Fruit fly (Drosophila melanogaster) whole organism, embryonic: ENCODE measurements around the gene COX7AL2.

Source experiments
- Ada2b ChIP-seq: fragments of 200-800 bp; sonication (Bioruptor generic); IDR thresholded peaks from 2 replicates; pipeline ENCODE4 v1.3.6; 2022; ENCODE audit warnings: missing biosample characterization, missing genetic modification characterization
- Adf1 ChIP-seq: fragments of 200-800 bp; sonication (Bioruptor generic); IDR thresholded peaks from 2 replicates; pipeline ENCODE4 v1.3.6; 2022; ENCODE audit warnings: missing biosample characterization, missing genetic modification characterization
- Antp ChIP-seq: fragments of 200-800 bp; sonication (Bioruptor generic); optimal IDR thresholded peaks from 3 replicates; lab custom pipeline; 2016; ENCODE audit warnings: missing biosample characterization, missing genetic modification characterization
- Atf6 ChIP-seq: fragments of 200-800 bp; sonication (Bioruptor generic); IDR thresholded peaks from 2 replicates; pipeline ENCODE4 v1.3.6; 2022; ENCODE audit warnings: missing biosample characterization, missing genetic modification characterization
- CG10147 ChIP-seq: fragments of 200-800 bp; sonication (Bioruptor generic); optimal IDR thresholded peaks from 2 replicates; lab custom pipeline; 2019; ENCODE audit warnings: missing biosample characterization, mild to moderate bottlenecking, missing genetic modification characterization, moderate library complexity
- CG10209 ChIP-seq: fragments of 200-800 bp; sonication (Bioruptor generic); optimal IDR thresholded peaks from 3 replicates; lab custom pipeline; 2017; ENCODE audit warnings: missing biosample characterization, mild to moderate bottlenecking, missing genetic modification characterization, missing genetic modification reagents
- CG1024 ChIP-seq: fragments of 200-800 bp; sonication (Bioruptor generic); IDR thresholded peaks from 2 replicates; pipeline ENCODE4 v1.3.6; 2022; ENCODE audit warnings: missing biosample characterization, missing genetic modification characterization
- CG10274 ChIP-seq: fragments of 200-800 bp; sonication (Bioruptor generic); optimal IDR thresholded peaks from 3 replicates; lab custom pipeline; 2017; ENCODE audit warnings: missing biosample characterization, mild to moderate bottlenecking, missing genetic modification characterization
- CG10565 ChIP-seq: fragments of 200-800 bp; sonication (Bioruptor generic); optimal IDR thresholded peaks from 3 replicates; lab custom pipeline; 2016; ENCODE audit warnings: missing biosample characterization, mild to moderate bottlenecking, missing genetic modification characterization
- CG14014 ChIP-seq: fragments of 200-800 bp; sonication (Bioruptor generic); IDR thresholded peaks from 2 replicates; pipeline ENCODE4 v1.3.6; 2022; ENCODE audit warnings: missing biosample characterization, missing genetic modification characterization
- CG14667 ChIP-seq: fragments of 200-800 bp; sonication (Bioruptor generic); IDR thresholded peaks from 2 replicates; pipeline ENCODE4 v1.3.6; 2022; ENCODE audit warnings: missing biosample characterization, missing genetic modification characterization
- CG2116 ChIP-seq: fragments of 200-800 bp; sonication (Bioruptor generic); optimal IDR thresholded peaks from 3 replicates; lab custom pipeline; 2018; ENCODE audit warnings: missing biosample characterization, mild to moderate bottlenecking, missing genetic modification characterization
- CG30403 ChIP-seq: fragments of 200-800 bp; sonication (Bioruptor generic); optimal IDR thresholded peaks from 3 replicates; lab custom pipeline; 2016; ENCODE audit warnings: missing biosample characterization, missing genetic modification characterization
- CG31365 ChIP-seq: fragments of 200-800 bp; sonication (Bioruptor generic); optimal IDR thresholded peaks from 2 replicates; lab custom pipeline; 2018; ENCODE audit warnings: missing biosample characterization, mild to moderate bottlenecking, missing genetic modification characterization
- CG3847 ChIP-seq: fragments of 200-800 bp; sonication (Bioruptor generic); IDR thresholded peaks from 2 replicates; pipeline ENCODE4 v1.3.6; 2022; ENCODE audit warnings: missing biosample characterization, missing genetic modification characterization
- CG4282 ChIP-seq: fragments of 200-800 bp; sonication (Bioruptor generic); optimal IDR thresholded peaks from 2 replicates; lab custom pipeline; 2016; ENCODE audit warnings: missing biosample characterization, missing genetic modification characterization
- CG43689 ChIP-seq: fragments of 200-800 bp; sonication (Bioruptor generic); IDR thresholded peaks from 2 replicates; pipeline ENCODE4 v1.3.6; 2022; ENCODE audit warnings: missing biosample characterization, missing genetic modification characterization
- CG6854 ChIP-seq: fragments of 200-800 bp; sonication (Bioruptor generic); optimal IDR thresholded peaks from 3 replicates; lab custom pipeline; 2017; ENCODE audit warnings: missing biosample characterization, mild to moderate bottlenecking, missing genetic modification characterization
- CoRest ChIP-seq: fragments of 200-800 bp; sonication (Bioruptor generic); optimal IDR thresholded peaks from 3 replicates; lab custom pipeline; 2018; ENCODE audit warnings: missing biosample characterization, mild to moderate bottlenecking, missing genetic modification characterization, moderate library complexity
- D19B ChIP-seq: fragments of 200-800 bp; sonication (Bioruptor generic); optimal IDR thresholded peaks from 2 replicates; lab custom pipeline; 2017; ENCODE audit warnings: missing biosample characterization, mild to moderate bottlenecking, missing genetic modification characterization
- Fer3 ChIP-seq: fragments of 200-800 bp; sonication (Bioruptor generic); optimal IDR thresholded peaks from 2 replicates; lab custom pipeline; 2018; ENCODE audit warnings: missing biosample characterization, mild to moderate bottlenecking, missing genetic modification characterization, moderate library complexity
- H15 ChIP-seq: fragments of 200-800 bp; sonication (Bioruptor generic); IDR thresholded peaks from 3 replicates; pipeline ENCODE4 v1.3.6; 2022; ENCODE audit warnings: missing biosample characterization, missing genetic modification characterization
- H2.0 ChIP-seq: fragments of 200-800 bp; sonication (Bioruptor generic); IDR thresholded peaks from 2 replicates; pipeline ENCODE4 v1.3.6; 2022; ENCODE audit warnings: missing biosample characterization, missing genetic modification characterization
- Hmr ChIP-seq: fragments of 200-800 bp; sonication (Bioruptor generic); optimal IDR thresholded peaks from 3 replicates; lab custom pipeline; 2017; ENCODE audit warnings: mild to moderate bottlenecking, missing biosample characterization, missing genetic modification reagents, missing genetic modification characterization
- MESR4 ChIP-seq: fragments of 200-800 bp; sonication (Bioruptor generic); optimal IDR thresholded peaks from 2 replicates; lab custom pipeline; 2018; ENCODE audit warnings: missing biosample characterization, mild to moderate bottlenecking, missing genetic modification characterization, moderate library complexity
- Meics ChIP-seq: fragments of 200-800 bp; sonication (Bioruptor generic); optimal IDR thresholded peaks from 2 replicates; lab custom pipeline; 2017; ENCODE audit warnings: missing biosample characterization, mild to moderate bottlenecking, missing genetic modification characterization
- Nf-YB ChIP-seq: fragments of 200-800 bp; sonication (Bioruptor generic); optimal IDR thresholded peaks from 3 replicates; lab custom pipeline; 2019; ENCODE audit warnings: missing biosample characterization, mild to moderate bottlenecking, missing genetic modification characterization, moderate library complexity
- Nf-YC ChIP-seq: fragments of 200-800 bp; optimal IDR thresholded peaks from 3 replicates; lab custom pipeline; 2019; ENCODE audit warnings: missing biosample characterization, mild to moderate bottlenecking, missing genetic modification characterization, moderate library complexity
- PHDP ChIP-seq: fragments of 200-800 bp; sonication (Bioruptor generic); optimal IDR thresholded peaks from 3 replicates; lab custom pipeline; 2018; ENCODE audit warnings: missing biosample characterization, mild to moderate bottlenecking, missing genetic modification characterization, moderate library complexity
- Ptx1 ChIP-seq: fragments of 200-800 bp; sonication (Bioruptor generic); IDR thresholded peaks from 2 replicates; pipeline ENCODE4 v1.3.6; 2022; ENCODE audit warnings: missing biosample characterization, missing genetic modification characterization
- Usf ChIP-seq: fragments of 200-800 bp; sonication (Bioruptor generic); optimal IDR thresholded peaks from 2 replicates; lab custom pipeline; 2017; ENCODE audit warnings: missing genotype, missing biosample characterization, missing genetic modification characterization
- al ChIP-seq: fragments of 200-800 bp; sonication (Bioruptor generic); IDR thresholded peaks from 2 replicates; pipeline ENCODE4 v1.3.6; 2022; ENCODE audit warnings: missing biosample characterization, missing genetic modification characterization
- cad ChIP-seq: fragments of >200 bp; optimal IDR thresholded peaks from 2 replicates; lab custom pipeline; 2017; ENCODE audit warnings: missing biosample characterization, missing genetic modification characterization
- cwo ChIP-seq: fragments of 200-800 bp; sonication (Bioruptor generic); optimal IDR thresholded peaks from 3 replicates; lab custom pipeline; 2017; ENCODE audit warnings: missing biosample characterization, missing genetic modification characterization, mild to moderate bottlenecking, moderate library complexity, missing genetic modification reagents
- dan ChIP-seq: fragments of 200-800 bp; sonication (Bioruptor generic); IDR thresholded peaks from 2 replicates; pipeline ENCODE4 v1.3.6; 2022; ENCODE audit warnings: missing biosample characterization, missing genetic modification characterization
- dpn ChIP-seq, 2 experiments: fragments of 200-800 bp; sonication (Bioruptor generic); optimal IDR thresholded peaks; 3 replicates each; lab custom pipeline; 2016; ENCODE audit warnings: missing biosample characterization in 2 of 2, missing genetic modification characterization in 2 of 2
- eyg ChIP-seq: fragments of 200-800 bp; sonication (Bioruptor generic); optimal IDR thresholded peaks from 3 replicates; lab custom pipeline; 2016; ENCODE audit warnings: missing biosample characterization, missing genetic modification characterization
- fd96Cb ChIP-seq: fragments of 200-800 bp; sonication (Bioruptor generic); optimal IDR thresholded peaks from 2 replicates; lab custom pipeline; 2018; ENCODE audit warnings: missing biosample characterization, mild to moderate bottlenecking, missing genetic modification characterization, moderate library complexity
- gem ChIP-seq: fragments of 200-800 bp; sonication (Bioruptor generic); optimal IDR thresholded peaks from 2 replicates; lab custom pipeline; 2019; ENCODE audit warnings: missing biosample characterization, mild to moderate bottlenecking, missing genetic modification characterization, moderate library complexity
- lmd ChIP-seq: fragments of 200-800 bp; sonication (Bioruptor generic); IDR thresholded peaks from 2 replicates; pipeline ENCODE4 v1.3.6; 2022; ENCODE audit warnings: missing biosample characterization, missing genetic modification characterization
- lola ChIP-seq, 3 experiments: fragments of >200 bp in 2 of 3; fragments of 200-800 bp in 1 of 3; sonication (Bioruptor generic) in 1 of 3; optimal IDR thresholded peaks; 2 replicates each; lab custom pipeline; 2017 to 2019; ENCODE audit warnings: missing biosample characterization in 3 of 3, missing genetic modification characterization in 3 of 3, mild to moderate bottlenecking in 1 of 3, moderate library complexity in 1 of 3
- nau ChIP-seq: fragments of 200-800 bp; sonication (Bioruptor generic); optimal IDR thresholded peaks from 3 replicates; lab custom pipeline; 2017; ENCODE audit warnings: missing biosample characterization, mild to moderate bottlenecking, missing genetic modification characterization, missing genetic modification reagents
- odd ChIP-seq: fragments of 200-800 bp; sonication (Bioruptor generic); optimal IDR thresholded peaks from 2 replicates; lab custom pipeline; 2017; ENCODE audit warnings: missing biosample characterization, mild to moderate bottlenecking, missing genetic modification characterization
- peb ChIP-seq: fragments of 200-800 bp; sonication (Bioruptor generic); IDR thresholded peaks from 2 replicates; pipeline ENCODE4 v1.3.6; 2022; ENCODE audit warnings: missing biosample characterization, missing genetic modification characterization
- row ChIP-seq: fragments of 200-800 bp; sonication (Bioruptor generic); IDR thresholded peaks from 3 replicates; pipeline ENCODE4 v1.3.6; 2022; ENCODE audit warnings: missing biosample characterization, missing genetic modification characterization
- sens ChIP-seq: fragments of 200-800 bp; sonication (Bioruptor generic); peaks from one replicate; lab custom pipeline; 2016; ENCODE audit warnings: missing biosample characterization, missing genetic modification characterization
- slp2 ChIP-seq: fragments of 200-800 bp; sonication (Bioruptor generic); optimal IDR thresholded peaks from 2 replicates; lab custom pipeline; 2016; ENCODE audit warnings: missing biosample characterization, missing genetic modification characterization
- toy ChIP-seq: fragments of 200-800 bp; sonication (Bioruptor generic); IDR thresholded peaks from 2 replicates; pipeline ENCODE4 v1.3.6; 2022; ENCODE audit warnings: missing biosample characterization, missing genetic modification characterization
- twi ChIP-seq: fragments of 200-800 bp; optimal IDR thresholded peaks from 2 replicates; lab custom pipeline; 2019; ENCODE audit warnings: missing biosample characterization, mild to moderate bottlenecking, missing genetic modification characterization, moderate library complexity
- wor ChIP-seq: fragments of 200-800 bp; sonication (Bioruptor generic); IDR thresholded peaks from 2 replicates; pipeline ENCODE4 v1.3.6; 2022; ENCODE audit warnings: missing biosample characterization, missing genetic modification characterization

The COX7AL2 gene

dm6 chr2L:2175930-2176643, 21.6 kb downstream of the COX7AL2 start (continued):
- TF ChIP-seq toy (0 out of 2 replicates have a peak, but pooled peaks have one; percentile 45), Adf1 (GFP tag; lab: Robert Waterston, UW) (peak; percentile 59), row (GFP tag; lab: Robert Waterston, UW) (peak; percentile 67), CG1024 (GFP tag; lab: Robert Waterston, UW) (no peak), sens (GFP tag; lab: Kevin White, UChicago) (peak; percentile 74), eyg (GFP tag; lab: Kevin White, UChicago) (no peak), slp2 (GFP tag; lab: Kevin White, UChicago) (no peak), CG31365 (tag; lab: Kevin White, UChicago) (no peak), Antp (GFP tag; lab: Kevin White, UChicago) (no peak), Ada2b (GFP tag; lab: Robert Waterston, UW) (peak; percentile 42; the same call in 1 of the 2 replicates), H15 (GFP tag; lab: Robert Waterston, UW) (no peak), dan (GFP tag; lab: Robert Waterston, UW) (no peak), Nf-YB (peak; percentile 21), wor (GFP tag; lab: Robert Waterston, UW) (0 out of 2 replicates have a peak, but pooled peaks have one; percentile 28), CG6854 (GFP tag; lab: Kevin White, UChicago) (peak; percentile 28), CG43689 (GFP tag; lab: Robert Waterston, UW) (no peak), CG14667 (GFP tag; lab: Robert Waterston, UW) (no peak), dpn (GFP tag; optimal IDR thresholded peaks at IDR 0.05; lab: Kevin White, UChicago) (no peak), peb (GFP tag; lab: Robert Waterston, UW) (no peak), Atf6 (GFP tag; lab: Robert Waterston, UW) (no peak; the same call in 1 of the 2 replicates), twi (tag; lab: Kevin White, UChicago) (no peak), Meics (peak; percentile 66), odd (GFP tag; lab: Kevin White, UChicago) (peak; percentile 49), cad (GFP tag; lab: Kevin White, UChicago) (peak; percentile 36), lmd (GFP tag; lab: Robert Waterston, UW) (peak; percentile 48), Ptx1 (GFP tag; lab: Robert Waterston, UW) (peak; percentile 54; the same call in 1 of the 2 replicates), CG14014 (GFP tag; lab: Robert Waterston, UW) (no peak), PHDP (tag; lab: Kevin White, UChicago) (peak; percentile 70), CoRest (tag; lab: Kevin White, UChicago) (peak; percentile 76), gem (peak; percentile 79), CG10147 (GFP tag; lab: Kevin White, UChicago) (peak; percentile 26), cwo (peak; percentile 68), fd96Cb (tag; lab: Kevin White, UChicago) (peak; percentile 19), Fer3 (tag; lab: Kevin White, UChicago) (peak; percentile 68), MESR4 (GFP tag; lab: Kevin White, UChicago) (no peak), CG10565 (GFP tag; lab: Kevin White, UChicago) (no peak), al (GFP tag; lab: Robert Waterston, UW) (peak; percentile 64), H2.0 (GFP tag; lab: Robert Waterston, UW) (no peak; the same call in 1 of the 2 replicates), CG2116 (GFP tag; lab: Kevin White, UChicago) (peak; percentile 23), CG3847 (GFP tag; lab: Robert Waterston, UW) (peak; percentile 73), CG10274 (no peak), lola (GFP tag; optimal IDR thresholded peaks at IDR 0.05; lab: Kevin White, UChicago) (no peak), CG30403 (GFP tag; lab: Kevin White, UChicago) (peak; percentile 52), nau (GFP tag; lab: Kevin White, UChicago) (peak; percentile 60), D19B (peak; percentile 53), Hmr (GFP tag; lab: Kevin White, UChicago) (peak; percentile 73), CG10209 (peak; percentile 36), Nf-YC (tag; lab: Kevin White, UChicago) (peak; percentile 22), CG4282 (GFP tag; lab: Kevin White, UChicago) (no peak), Usf (GFP tag; lab: Kevin White, UChicago) (peak; percentile 44)
